Fruit fly (Drosophila melanogaster) Kc167 (cell line): ENCODE measurements around the gene Vm32E.

Source experiments
- Myc ChIP-seq: fragments of >200 bp; optimal IDR thresholded peaks from 2 replicates; lab custom pipeline; 2017; ENCODE audit warnings: missing external identifiers
- Sin3A ChIP-seq: fragments of >200 bp; optimal IDR thresholded peaks from 2 replicates; lab custom pipeline; 2018; ENCODE audit warnings: missing external identifiers
- h ChIP-seq: fragments of >200 bp; optimal IDR thresholded peaks from 3 replicates; lab custom pipeline; 2018; ENCODE audit warnings: missing external identifiers
- insv ChIP-seq: fragments of >200 bp; optimal IDR thresholded peaks from 3 replicates; lab custom pipeline; 2018; ENCODE audit warnings: missing external identifiers
- psq ChIP-seq: fragments of >200 bp; optimal IDR thresholded peaks from 2 replicates; lab custom pipeline; 2017; ENCODE audit warnings: missing external identifiers
- ttk ChIP-seq: sonication (Bioruptor generic); optimal IDR thresholded peaks from 2 replicates; lab custom pipeline; 2017; ENCODE audit warnings: missing external identifiers

The Vm32E gene

DNA sequence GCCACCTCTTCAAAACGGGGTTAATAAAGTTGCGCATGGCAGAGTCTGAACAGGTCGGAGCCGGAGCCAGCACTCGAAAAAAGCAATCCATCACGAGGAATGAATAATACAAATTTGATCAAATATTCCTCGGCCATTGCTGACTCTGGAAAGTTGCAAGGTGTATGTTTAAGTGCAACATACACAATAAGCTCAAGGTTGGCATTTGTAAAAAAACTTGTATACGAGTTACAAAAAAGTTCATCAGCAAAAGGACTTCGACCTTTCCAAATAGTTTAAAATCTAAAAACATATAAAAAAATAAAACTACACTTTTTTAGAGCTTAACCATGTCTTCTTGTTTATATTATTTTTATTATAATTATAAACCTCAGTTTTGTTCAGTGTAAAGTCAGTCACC lies 29.3 kb upstream of the Vm32E start:
- TF ChIP-seq psq (lab: Kevin White, UChicago) = no peak
- no peak for TF ChIP-seq Sin3A (lab: Kevin White, UChicago)
- no peak for TF ChIP-seq Myc
- TF ChIP-seq insv (lab: Kevin White, UChicago) = no peak
- no peak for TF ChIP-seq ttk (lab: Kevin White, UChicago)
- no peak for TF ChIP-seq h (lab: Kevin White, UChicago)

DNA sequence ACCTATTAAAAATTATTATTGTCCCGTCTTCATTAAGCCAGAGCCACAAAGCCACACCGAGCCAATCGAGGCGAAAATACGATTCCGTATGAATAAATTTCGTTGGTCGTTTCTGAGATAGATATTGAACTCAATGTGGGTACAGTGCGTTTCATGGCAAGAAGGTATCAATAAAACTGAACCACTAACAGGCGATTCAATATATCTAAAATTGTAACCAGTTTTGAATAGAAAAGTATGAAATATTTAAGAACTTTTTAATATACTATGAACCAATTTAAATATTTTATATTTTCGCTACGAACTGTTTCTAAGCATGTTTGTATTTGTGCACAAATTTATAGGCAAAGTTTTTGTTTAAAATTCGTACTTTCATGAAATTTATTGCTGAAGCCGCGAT lies 27.6 kb upstream of the Vm32E start:
- TF ChIP-seq insv (lab: Kevin White, UChicago) (no peak), psq (lab: Kevin White, UChicago) (no peak), ttk (lab: Kevin White, UChicago) (no peak), Sin3A (lab: Kevin White, UChicago) (no peak), Myc (no peak), h (lab: Kevin White, UChicago) (no peak)

DNA sequence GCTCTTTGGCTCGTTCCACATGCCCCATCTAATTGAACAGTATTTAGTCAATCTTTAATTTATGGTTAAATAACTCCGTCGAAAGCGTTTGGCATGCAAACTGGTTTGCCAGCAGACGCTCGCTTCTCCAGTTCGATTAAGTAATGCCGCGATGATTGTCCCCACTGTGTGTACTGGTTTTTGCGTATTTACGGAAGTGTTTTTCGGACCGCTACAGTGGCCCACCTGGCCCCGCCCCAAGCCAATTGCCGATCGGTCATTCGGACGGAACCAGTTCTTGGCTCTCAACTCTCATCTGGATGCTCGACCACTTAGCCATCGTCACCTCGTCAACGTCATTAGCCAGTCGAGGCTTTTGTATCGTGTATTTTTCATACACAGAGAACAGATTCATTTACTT lies 25.3 kb upstream of the Vm32E start:
- TF ChIP-seq psq (lab: Kevin White, UChicago) (no peak), insv (lab: Kevin White, UChicago) (no peak), Sin3A (lab: Kevin White, UChicago) (no peak), Myc (no peak), h (lab: Kevin White, UChicago) (no peak), ttk (lab: Kevin White, UChicago) (no peak)

DNA sequence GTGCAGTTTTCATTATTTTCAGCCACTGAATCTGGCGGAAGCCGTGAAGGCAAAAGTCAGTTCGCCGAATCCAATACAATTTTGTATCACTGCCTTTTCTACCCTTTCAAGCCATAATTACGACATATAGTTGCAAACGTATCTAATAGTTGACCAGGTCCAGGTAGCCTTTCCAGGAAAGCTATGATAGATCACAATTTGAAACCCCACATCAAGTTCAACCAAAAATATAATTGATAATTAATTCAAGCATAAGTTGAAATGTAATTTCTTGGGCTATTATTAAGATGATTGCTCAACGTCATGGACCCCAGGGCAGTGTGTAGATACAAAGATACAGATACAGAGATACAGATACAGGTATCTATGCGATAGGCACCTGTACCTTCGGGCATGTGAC lies 24.8 kb upstream of the Vm32E start:
- no peak for TF ChIP-seq Myc
- no peak for TF ChIP-seq h (lab: Kevin White, UChicago)
- TF ChIP-seq ttk (lab: Kevin White, UChicago) = no peak
- TF ChIP-seq insv (lab: Kevin White, UChicago) = no peak
- TF ChIP-seq Sin3A (lab: Kevin White, UChicago) = no peak
- TF ChIP-seq psq (lab: Kevin White, UChicago) = no peak

DNA sequence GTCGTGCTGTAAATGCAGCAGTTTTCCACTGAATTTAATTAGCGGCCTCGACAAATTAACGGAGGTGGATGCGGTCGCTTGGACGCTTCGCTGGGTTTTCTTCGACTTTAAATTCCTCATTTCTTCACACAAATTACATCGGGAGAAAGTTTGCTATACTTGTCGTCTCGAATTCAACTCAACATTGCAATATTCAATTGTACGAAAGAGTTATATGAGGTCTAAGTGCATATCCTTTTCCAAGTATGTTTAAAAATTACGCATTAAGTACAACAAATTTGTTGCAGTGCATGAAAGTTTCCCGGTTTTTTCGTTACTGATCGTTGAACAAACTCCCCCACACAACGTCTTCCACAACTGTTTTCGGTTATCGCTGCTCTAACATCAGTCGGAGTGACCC lies 21.2 kb upstream of the Vm32E start:
- TF ChIP-seq Myc = no peak
- TF ChIP-seq h (lab: Kevin White, UChicago) = no peak
- no peak for TF ChIP-seq ttk (lab: Kevin White, UChicago)
- no peak for TF ChIP-seq Sin3A (lab: Kevin White, UChicago)
- TF ChIP-seq insv (lab: Kevin White, UChicago) = no peak
- no peak for TF ChIP-seq psq (lab: Kevin White, UChicago)

DNA sequence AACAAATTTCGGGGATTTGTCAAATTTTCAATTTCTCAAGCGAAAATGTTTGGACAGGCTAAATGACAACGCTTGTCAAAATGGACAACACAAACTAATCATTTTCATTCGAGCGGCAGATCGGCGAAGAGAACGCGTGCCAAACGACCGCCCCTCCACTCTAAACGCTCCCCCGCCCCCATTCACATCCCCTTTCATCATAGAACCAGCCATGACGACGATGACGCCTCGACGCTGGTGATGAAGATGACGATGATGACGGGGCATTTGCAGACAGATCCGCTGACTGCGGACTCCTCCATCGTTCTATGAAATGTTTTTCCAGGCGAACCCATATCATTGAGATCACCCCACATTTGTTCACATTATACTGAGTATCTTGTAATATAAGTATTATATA lies 18.7 kb upstream of the Vm32E start:
- TF ChIP-seq insv (lab: Kevin White, UChicago) (no peak), h (lab: Kevin White, UChicago) (no peak), ttk (lab: Kevin White, UChicago) (no peak), Sin3A (lab: Kevin White, UChicago) (no peak), Myc (no peak), psq (lab: Kevin White, UChicago) (no peak)

DNA sequence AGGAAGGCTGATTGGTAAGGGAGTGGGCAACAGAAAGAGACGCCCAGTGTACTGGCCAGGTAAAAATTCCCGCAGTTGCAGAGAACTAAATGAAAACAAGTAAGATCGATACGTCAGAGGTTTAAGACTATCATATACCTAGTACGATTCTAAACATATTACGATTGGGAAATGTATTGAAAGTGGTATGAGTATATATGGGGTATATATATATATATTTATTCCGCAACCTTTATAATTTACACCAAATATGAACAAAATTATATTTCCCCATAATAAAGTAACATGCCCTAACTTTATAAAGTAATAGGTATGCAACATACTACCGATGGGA lies 17.6 kb upstream of the Vm32E start:
- TF ChIP-seq h (lab: Kevin White, UChicago) (no peak), psq (lab: Kevin White, UChicago) (no peak), Sin3A (lab: Kevin White, UChicago) (no peak), ttk (lab: Kevin White, UChicago) (no peak), Myc (no peak), insv (lab: Kevin White, UChicago) (no peak)

DNA sequence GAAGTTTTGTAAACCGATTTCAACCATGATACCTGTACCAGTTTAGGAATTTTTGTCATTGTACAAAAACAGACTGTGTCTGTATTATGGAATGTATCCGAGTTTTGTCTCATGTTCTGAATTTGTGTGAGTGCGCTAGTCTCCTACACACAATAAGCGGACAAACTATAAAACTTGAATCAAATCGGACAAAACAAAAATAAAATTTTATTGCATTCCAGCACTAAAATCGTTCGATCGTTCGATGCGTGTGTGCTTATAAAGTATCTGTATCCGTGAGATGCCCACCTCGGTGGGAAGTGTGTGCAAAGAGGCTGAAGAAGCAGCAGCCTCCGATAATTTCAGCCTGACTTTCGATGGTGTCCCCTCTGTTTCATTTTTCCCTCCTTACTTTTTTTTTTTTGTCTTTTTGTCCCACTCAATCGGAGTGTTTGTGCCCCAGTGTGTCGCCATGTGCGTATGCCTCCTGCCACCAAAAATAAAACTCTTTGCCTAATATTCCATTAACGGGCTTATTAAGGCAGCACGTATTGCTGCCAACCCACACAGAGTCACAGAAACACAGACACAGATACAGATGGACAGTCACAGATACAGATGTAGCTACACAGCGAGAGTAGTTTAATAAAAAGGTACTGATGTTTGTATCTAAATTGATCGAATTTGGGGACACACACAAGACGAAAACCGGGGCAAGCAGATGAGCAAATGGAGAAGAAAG lies 17.1 kb upstream of the Vm32E start:
- TF ChIP-seq psq (lab: Kevin White, UChicago) (no peak), Sin3A (lab: Kevin White, UChicago) (no peak), ttk (lab: Kevin White, UChicago) (no peak), h (lab: Kevin White, UChicago) (no peak), insv (lab: Kevin White, UChicago) (no peak)

DNA sequence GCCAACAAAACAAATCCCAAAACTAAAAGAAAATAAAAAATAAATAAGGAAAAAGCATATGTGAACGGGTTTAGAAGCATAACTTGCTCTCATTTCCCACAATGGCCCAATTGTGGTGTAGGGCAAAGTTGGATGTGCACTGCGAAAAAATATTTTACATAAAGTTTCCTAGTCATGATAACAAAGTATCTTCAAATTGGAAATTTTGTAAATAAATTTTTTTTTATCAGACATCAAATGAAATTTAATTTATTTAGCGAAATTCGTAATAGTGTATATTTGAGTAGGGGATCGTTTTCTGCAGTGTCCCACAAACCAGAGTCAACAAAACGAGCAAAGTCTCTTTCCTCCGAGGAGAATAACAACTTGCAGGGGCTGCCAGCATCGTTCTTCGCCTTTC lies 12.7 kb upstream of the Vm32E start:
- TF ChIP-seq h (lab: Kevin White, UChicago) = no peak
- TF ChIP-seq Sin3A (lab: Kevin White, UChicago) = no peak
- TF ChIP-seq Myc = no peak
- TF ChIP-seq ttk (lab: Kevin White, UChicago) = no peak
- TF ChIP-seq insv (lab: Kevin White, UChicago) = no peak
- TF ChIP-seq psq (lab: Kevin White, UChicago) = no peak

DNA sequence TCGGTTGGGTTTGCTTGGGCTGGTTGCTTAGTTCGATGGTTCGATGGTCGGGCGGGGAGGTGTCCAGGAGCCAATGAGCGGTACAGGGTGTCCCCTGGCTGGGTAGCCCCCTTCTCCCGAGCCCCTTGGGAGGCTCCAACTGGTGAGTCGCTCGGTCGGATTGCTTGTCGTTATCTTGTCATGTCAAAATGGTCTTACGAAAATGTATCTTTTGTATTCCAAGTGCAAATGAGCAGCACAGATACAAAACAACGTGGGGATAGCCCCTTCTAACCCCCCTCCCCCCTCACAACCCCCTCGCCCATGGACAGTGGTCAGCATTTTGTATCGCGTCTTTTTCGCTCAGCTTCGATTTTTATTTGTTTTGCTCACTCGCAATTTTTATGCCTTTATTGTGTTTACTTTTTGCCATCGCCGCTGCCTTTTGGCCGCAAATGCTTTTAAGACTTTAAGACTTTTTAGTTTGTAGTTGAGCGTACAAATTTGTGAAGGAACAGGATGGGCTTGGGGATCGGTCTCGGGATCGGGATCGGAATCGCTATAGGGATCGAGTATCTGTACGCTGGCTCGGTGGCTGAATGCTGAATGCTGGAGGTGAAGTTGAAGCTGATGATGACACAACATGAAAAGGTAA lies 11.3 kb upstream of the Vm32E start:
- TF ChIP-seq h (lab: Kevin White, UChicago) = no peak
- no peak for TF ChIP-seq Myc
- no peak for TF ChIP-seq insv (lab: Kevin White, UChicago)
- TF ChIP-seq ttk (lab: Kevin White, UChicago) = no peak
- no peak for TF ChIP-seq Sin3A (lab: Kevin White, UChicago)
- TF ChIP-seq psq (lab: Kevin White, UChicago) = no peak

DNA sequence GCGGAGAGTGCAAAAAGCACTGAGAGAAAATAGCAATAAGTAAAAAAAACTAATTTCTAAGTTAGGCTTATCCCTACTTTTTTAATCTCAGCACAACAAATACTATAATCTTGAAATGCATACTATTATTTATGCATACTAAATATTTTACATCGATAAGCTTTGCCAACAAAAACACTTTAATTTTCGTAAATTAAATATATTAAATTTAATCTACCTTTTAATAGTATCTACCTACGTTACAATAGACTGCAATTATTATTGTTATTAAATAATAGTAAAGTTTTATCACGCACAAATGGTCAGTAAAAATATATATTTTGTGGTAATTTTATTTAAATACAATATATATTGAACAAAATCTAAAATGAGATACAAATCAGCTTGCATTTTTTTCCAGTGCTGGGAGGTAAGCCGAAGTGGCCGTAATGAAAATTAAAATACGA lies 10.7 kb upstream of the Vm32E start:
- TF ChIP-seq ttk (lab: Kevin White, UChicago) (no peak), insv (lab: Kevin White, UChicago) (no peak), Sin3A (lab: Kevin White, UChicago) (no peak), psq (lab: Kevin White, UChicago) (no peak), h (lab: Kevin White, UChicago) (no peak), Myc (no peak)
